Fruit fly (Drosophila melanogaster) whole organism, prepupa: Measurements from ENCODE around the gene CG31775.

Experiments used
- CG11294 ChIP-seq: fragments of 200-800 bp; sonication (Bioruptor generic); IDR thresholded peaks from 2 replicates; pipeline ENCODE4 v1.3.6; 2022; ENCODE audit warnings: missing biosample characterization, missing genetic modification characterization
- CG1621 ChIP-seq: fragments of 200-800 bp; sonication (Bioruptor generic); optimal IDR thresholded peaks from 3 replicates; lab custom pipeline; 2018; ENCODE audit warnings: missing biosample characterization, mild to moderate bottlenecking, missing genetic modification characterization
- CG3032 ChIP-seq: fragments of 200-800 bp; optimal IDR thresholded peaks from 2 replicates; lab custom pipeline; 2019; ENCODE audit warnings: missing biosample characterization, mild to moderate bottlenecking, missing genetic modification characterization, moderate library complexity
- CG34406 ChIP-seq: fragments of 200-800 bp; sonication (Bioruptor generic); optimal IDR thresholded peaks from 3 replicates; lab custom pipeline; 2016; ENCODE audit warnings: missing biosample characterization, missing genetic modification characterization
- CG4318 ChIP-seq: fragments of 200-800 bp; sonication (Bioruptor generic); optimal IDR thresholded peaks from 3 replicates; lab custom pipeline; 2017; ENCODE audit warnings: missing biosample characterization, mild to moderate bottlenecking, missing genetic modification characterization
- Met ChIP-seq: fragments of 200-800 bp; sonication (Bioruptor generic); optimal IDR thresholded peaks from 3 replicates; lab custom pipeline; 2016; ENCODE audit warnings: missing biosample characterization, missing genetic modification characterization
- OdsH ChIP-seq: fragments of 200-800 bp; sonication (Bioruptor generic); optimal IDR thresholded peaks from 3 replicates; lab custom pipeline; 2016; ENCODE audit warnings: missing biosample characterization, missing genetic modification characterization
- spab ChIP-seq: fragments of 200-800 bp; sonication (Bioruptor generic); optimal IDR thresholded peaks from 2 replicates; lab custom pipeline; 2017; ENCODE audit warnings: missing biosample characterization, mild to moderate bottlenecking, missing genetic modification characterization, missing genetic modification reagents
- ss ChIP-seq, 2 experiments: fragments of 200-800 bp; sonication (Bioruptor generic); optimal IDR thresholded peaks; 2 replicates in 1 of 2; 3 replicates in 1 of 2; lab custom pipeline; 2017 to 2018; ENCODE audit warnings: mild to moderate bottlenecking in 2 of 2, missing biosample characterization in 2 of 2, missing genetic modification characterization in 2 of 2, moderate library complexity in 1 of 2

dm6 chr2L:14730077-14730476 lies 7.5 kb downstream of the CG31775 start, which contains the start of gene CG42685:
- no peak for TF ChIP-seq ss (GFP tag; optimal IDR thresholded peaks at IDR 0.05; lab: Kevin White, UChicago)
- TF ChIP-seq spab = no peak
- TF ChIP-seq CG34406 (GFP tag; lab: Kevin White, UChicago) = no peak
- no peak for TF ChIP-seq Met (GFP tag; lab: Kevin White, UChicago)
- TF ChIP-seq CG4318 = no peak
- TF ChIP-seq CG3032 = no peak
- TF ChIP-seq CG11294 (GFP tag; lab: Robert Waterston, UW) = no peak
- no peak for TF ChIP-seq OdsH (GFP tag; lab: Kevin White, UChicago)
- no peak for TF ChIP-seq CG1621 (tag; lab: Kevin White, UChicago)
